Worm (Caenorhabditis elegans) whole organism, midembryonic: Measurements from ENCODE around the gene R07B7.10.

Experiments used
- T22C8.4 ChIP-seq: fragments of 200-800 bp; sonication (Bioruptor generic); IDR thresholded peaks from 2 replicates; pipeline ENCODE4 v1.3.6; 2022; ENCODE audit warnings: missing genetic modification characterization, missing compliant biosample characterization
- cog-1 ChIP-seq: sonication (generic microtip); optimal IDR thresholded peaks from 2 replicates; lab custom pipeline; 2016; ENCODE audit warnings: missing genetic modification characterization, missing compliant biosample characterization
- flt-1 ChIP-seq: fragments of 200-800 bp; sonication (Bioruptor generic); IDR thresholded peaks from 2 replicates; pipeline ENCODE4 v1.3.6; 2022; ENCODE audit warnings: missing genetic modification characterization, missing compliant biosample characterization
- klf-2 ChIP-seq: fragments of 200-800 bp; sonication (Bioruptor generic); conservative IDR thresholded peaks from 2 replicates; pipeline ENCODE4 v1.3.6; 2022; ENCODE audit warnings: missing genetic modification reagents, missing genetic modification characterization, missing compliant biosample characterization
- med-1 ChIP-seq: sonication (generic microtip); optimal IDR thresholded peaks from 2 replicates; lab custom pipeline; 2017; ENCODE audit warnings: missing genetic modification characterization, mild to moderate bottlenecking, missing compliant biosample characterization, antibody characterized with exemption, missing genetic modification reagents; ENCODE audit not compliant: insufficient read depth
- ref-1 ChIP-seq: fragments of 200-800 bp; sonication (Bioruptor generic); conservative IDR thresholded peaks from 2 replicates; pipeline ENCODE4 v1.3.6; 2022; ENCODE audit warnings: missing genetic modification reagents, missing genetic modification characterization, missing compliant biosample characterization
- tab-1 ChIP-seq: fragments of 200-800 bp; sonication (Bioruptor generic); IDR thresholded peaks from 2 replicates; pipeline ENCODE4 v1.3.6; 2022; ENCODE audit warnings: missing genetic modification characterization, missing compliant biosample characterization
- ztf-23 ChIP-seq: fragments of 200-800 bp; sonication (Bioruptor generic); IDR thresholded peaks from 2 replicates; pipeline ENCODE4 v1.3.6; 2022; ENCODE audit warnings: missing genetic modification reagents, missing genetic modification characterization, missing compliant biosample characterization
- ztf-29 ChIP-seq: fragments of 200-800 bp; sonication (Bioruptor generic); IDR thresholded peaks from 2 replicates; pipeline ENCODE4 v1.3.6; 2022; ENCODE audit warnings: missing genetic modification reagents, missing genetic modification characterization, missing compliant biosample characterization

Gene R07B7.10

ce11 chrV:12047735-12048134 is 35.3 kb upstream of the R07B7.10 start:
- TF ChIP-seq tab-1 (GFP tag; lab: Robert Waterston, UW) = no peak
- no peak for TF ChIP-seq med-1 (GFP tag; lab: Kevin White, UChicago)
- no peak for TF ChIP-seq cog-1 (tag; lab: Kevin White, UChicago)
- TF ChIP-seq ref-1 (GFP tag; lab: Robert Waterston, UW) = no peak
- no peak for TF ChIP-seq ztf-29
- TF ChIP-seq ztf-23 (GFP tag; lab: Robert Waterston, UW) = no peak
- no peak for TF ChIP-seq flt-1 (GFP tag; lab: Robert Waterston, UW)
- TF ChIP-seq klf-2 (GFP tag; lab: Robert Waterston, UW) = no peak
- TF ChIP-seq T22C8.4 = no peak

ce11 chrV:12048445-12048844 is 34.6 kb upstream of the R07B7.10 start, which contains the start of gene dars-2:
Gene dars-2 (plus strand): TSS chrV:12048745.
- TF ChIP-seq tab-1 (GFP tag; lab: Robert Waterston, UW) = no peak
- no peak for TF ChIP-seq ref-1 (GFP tag; lab: Robert Waterston, UW)
- TF ChIP-seq klf-2 (GFP tag; lab: Robert Waterston, UW) = no peak
- TF ChIP-seq T22C8.4 = no peak
- TF ChIP-seq ztf-23 (GFP tag; lab: Robert Waterston, UW) = no peak
- TF ChIP-seq med-1 (GFP tag; lab: Kevin White, UChicago) = no peak
- no peak for TF ChIP-seq cog-1 (tag; lab: Kevin White, UChicago)
- no peak for TF ChIP-seq flt-1 (GFP tag; lab: Robert Waterston, UW)
- no peak for TF ChIP-seq ztf-29

DNA sequence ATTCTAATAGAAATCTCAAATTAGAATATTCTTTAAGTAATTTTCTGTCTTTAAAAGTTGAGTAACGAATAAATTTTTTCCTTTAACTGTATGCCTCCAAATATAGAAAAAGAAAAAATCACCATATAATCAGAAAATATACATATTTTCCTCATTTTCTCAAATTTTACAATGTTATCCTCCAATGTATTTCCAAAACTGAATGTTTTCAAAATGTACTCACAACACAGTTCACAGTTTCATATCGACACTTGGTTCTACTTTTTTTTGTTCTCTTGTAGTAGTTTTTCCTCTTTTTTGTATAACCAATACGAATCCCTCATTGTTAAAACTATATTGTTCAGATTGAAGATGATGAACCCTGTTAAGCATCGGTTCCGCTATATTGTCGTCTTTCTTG is 29.4 kb upstream of the R07B7.10 start, which contains the start of gene F10C2.7:
Gene F10C2.7 (plus strand): TSS at position 301 of the 400 bp plus-strand sequence.
- TF ChIP-seq ztf-29 (no peak), ref-1 (GFP tag; lab: Robert Waterston, UW) (no peak), T22C8.4 (no peak), cog-1 (tag; lab: Kevin White, UChicago) (no peak), klf-2 (GFP tag; lab: Robert Waterston, UW) (no peak), tab-1 (GFP tag; lab: Robert Waterston, UW) (no peak), ztf-23 (GFP tag; lab: Robert Waterston, UW) (no peak), flt-1 (GFP tag; lab: Robert Waterston, UW) (no peak), med-1 (GFP tag; lab: Kevin White, UChicago) (no peak)

DNA sequence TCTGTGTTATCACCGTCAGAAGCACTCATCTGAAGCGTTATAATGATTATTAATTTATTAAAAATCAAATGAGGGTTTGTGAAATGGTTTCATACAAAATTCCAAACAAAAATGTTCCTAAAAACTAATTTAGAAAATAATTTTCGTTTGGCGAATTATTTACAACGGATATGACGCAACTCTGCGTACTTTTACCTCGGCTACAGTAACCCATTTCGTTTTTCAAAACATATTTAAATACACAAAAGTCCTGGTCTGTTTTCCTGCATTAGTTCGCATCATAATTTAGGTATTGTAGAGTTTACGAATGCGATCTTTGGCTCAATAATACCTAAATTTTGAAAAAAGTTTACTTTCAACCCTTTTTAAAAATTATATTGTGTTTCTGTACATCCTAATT is 23.3 kb upstream of the R07B7.10 start, which contains the start of gene R07B7.2:
Gene R07B7.2 (minus strand): TSS at position 35 of the 400 bp plus-strand sequence.
- TF ChIP-seq ztf-29 = no peak
- no peak for TF ChIP-seq klf-2 (GFP tag; lab: Robert Waterston, UW)
- TF ChIP-seq ref-1 (GFP tag; lab: Robert Waterston, UW) = no peak
- TF ChIP-seq T22C8.4 = no peak
- no peak for TF ChIP-seq flt-1 (GFP tag; lab: Robert Waterston, UW)
- TF ChIP-seq med-1 (GFP tag; lab: Kevin White, UChicago) = no peak
- no peak for TF ChIP-seq ztf-23 (GFP tag; lab: Robert Waterston, UW)

- no peak for TF ChIP-seq ztf-29
- TF ChIP-seq ztf-23 (GFP tag; lab: Robert Waterston, UW) = 0 out of 2 replicates have a peak, but pooled peaks have one; percentile 31
- 0 out of 2 replicates have a peak, but pooled peaks have one; percentile 29 for TF ChIP-seq flt-1 (GFP tag; lab: Robert Waterston, UW)
- TF ChIP-seq cog-1 (tag; lab: Kevin White, UChicago) = no peak
These were observed 20.0 kb upstream of the R07B7.10 start, which contains the start of gene clh-6 for ce11 chrV:12063036-12063435. Gene clh-6 (minus strand): TSS chrV:12063368.

- TF ChIP-seq T22C8.4 = peak; percentile 48; the same call in 1 of the 2 replicates
- TF ChIP-seq flt-1 (GFP tag; lab: Robert Waterston, UW) = 0 out of 2 replicates have a peak, but pooled peaks have one; percentile 46
- no peak for TF ChIP-seq ztf-29
These were observed 17.6 kb upstream of the R07B7.10 start, which contains the start of gene pqn-53 for ce11 chrV:12065369-12065768. Gene pqn-53 (minus strand): TSS chrV:12065391.

DNA sequence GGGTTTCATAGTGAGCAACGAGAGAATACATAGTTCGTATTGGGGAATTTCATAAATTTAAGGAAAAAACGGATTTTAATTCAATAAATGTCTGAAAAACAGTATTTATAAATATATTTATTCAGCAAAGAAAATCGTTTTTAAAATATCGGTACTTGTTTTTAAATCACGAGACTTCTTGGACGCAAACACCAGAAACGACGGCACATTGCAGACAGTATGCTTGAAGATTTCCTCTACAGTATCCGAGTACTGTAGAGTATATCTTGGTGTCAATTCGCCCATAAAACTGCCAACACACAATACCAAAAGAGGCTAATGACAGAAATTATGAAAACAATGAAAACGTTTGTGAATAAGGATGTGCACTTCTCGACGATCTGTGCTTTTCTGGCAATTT is 17.2 kb upstream of the R07B7.10 start:
- no peak for TF ChIP-seq ztf-29
- TF ChIP-seq flt-1 (GFP tag; lab: Robert Waterston, UW) = no peak
- no peak for TF ChIP-seq T22C8.4
- no peak for TF ChIP-seq tab-1 (GFP tag; lab: Robert Waterston, UW)
- TF ChIP-seq ztf-23 (GFP tag; lab: Robert Waterston, UW) = no peak
- no peak for TF ChIP-seq klf-2 (GFP tag; lab: Robert Waterston, UW)
- TF ChIP-seq cog-1 (tag; lab: Kevin White, UChicago) = no peak
- TF ChIP-seq med-1 (GFP tag; lab: Kevin White, UChicago) = no peak
- TF ChIP-seq ref-1 (GFP tag; lab: Robert Waterston, UW) = no peak

DNA sequence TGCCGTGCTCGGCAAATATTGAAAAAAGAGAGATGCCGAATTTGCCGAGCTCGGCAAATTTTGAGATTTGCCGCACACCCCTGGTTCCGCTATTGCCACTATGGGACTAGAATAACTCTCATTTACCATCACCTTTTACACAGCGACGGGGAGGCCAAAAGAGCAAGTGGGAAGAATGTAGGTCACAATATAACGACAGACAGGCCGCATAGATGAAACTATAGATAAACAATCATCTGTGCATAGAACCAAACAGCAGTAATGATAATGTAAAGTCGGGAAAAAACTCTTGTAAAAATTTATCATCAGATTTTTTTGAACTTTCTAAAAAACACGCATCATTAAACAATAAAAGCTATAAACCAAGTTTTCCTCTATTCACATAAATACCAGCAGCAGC is 14.6 kb upstream of the R07B7.10 start, which contains the start of gene kmo-2:
Gene kmo-2 (minus strand): TSS at position 101 of the 400 bp plus-strand sequence.
- TF ChIP-seq flt-1 (GFP tag; lab: Robert Waterston, UW) (no peak), klf-2 (GFP tag; lab: Robert Waterston, UW) (no peak), med-1 (GFP tag; lab: Kevin White, UChicago) (no peak), ztf-23 (GFP tag; lab: Robert Waterston, UW) (no peak), cog-1 (tag; lab: Kevin White, UChicago) (no peak), ref-1 (GFP tag; lab: Robert Waterston, UW) (no peak), ztf-29 (no peak), tab-1 (GFP tag; lab: Robert Waterston, UW) (no peak), T22C8.4 (no peak)

- TF ChIP-seq flt-1 (GFP tag; lab: Robert Waterston, UW) (no peak), ztf-29 (no peak), tab-1 (GFP tag; lab: Robert Waterston, UW) (no peak), med-1 (GFP tag; lab: Kevin White, UChicago) (no peak), cog-1 (tag; lab: Kevin White, UChicago) (no peak), T22C8.4 (no peak), ztf-23 (GFP tag; lab: Robert Waterston, UW) (no peak), ref-1 (GFP tag; lab: Robert Waterston, UW) (no peak), klf-2 (GFP tag; lab: Robert Waterston, UW) (no peak)
These were observed 12.6 kb upstream of the R07B7.10 start, which contains the start of gene kmo-1 for ce11 chrV:12070419-12070818. Gene kmo-1 (minus strand): TSS chrV:12070519.
